Worm (Caenorhabditis elegans) whole organism, L4/young adult: ENCODE measurements around the gene nkcc-1.

Source experiments
- dao-5 ChIP-seq: sonication (generic microtip); optimal IDR thresholded peaks from 2 replicates; lab custom pipeline; 2016; ENCODE audit warnings: missing genotype, missing genetic modification characterization, moderate library complexity, missing compliant biosample characterization
- him-1 ChIP-seq: sonication (generic microtip); optimal IDR thresholded peaks from 2 replicates; lab custom pipeline; 2016; ENCODE audit warnings: missing genotype, missing genetic modification reagents, missing genetic modification characterization, missing compliant biosample characterization

ce11 chrIV:14115556-14115955 is 8.3 kb downstream of the nkcc-1 start:
- TF ChIP-seq him-1 (tag; lab: Kevin White, UChicago) (no peak), dao-5 (tag; lab: Kevin White, UChicago) (no peak)
